Fruit fly (Drosophila melanogaster): ENCODE measurements around the gene Reph.

- no peak for TF ChIP-seq Myc (optimal IDR thresholded peaks at IDR 0.05)
- TF ChIP-seq psq (optimal IDR thresholded peaks at IDR 0.05), result no peak
- no peak for TF ChIP-seq ttk (optimal IDR thresholded peaks at IDR 0.05)
- TF ChIP-seq h (optimal IDR thresholded peaks at IDR 0.05), result no peak
- no peak for TF ChIP-seq insv (optimal IDR thresholded peaks at IDR 0.05)
- TF ChIP-seq Sin3A (optimal IDR thresholded peaks at IDR 0.05), result no peak
Measured at dm6 chr2L:3822462-3823065, 19.2 kb downstream of the Reph start.
